Fruit fly (Drosophila melanogaster) Kc167 (cell line): ENCODE data around the gene GstT4.

Source experiments
- Myc ChIP-seq: fragments of >200 bp; optimal IDR thresholded peaks from 2 replicates; lab custom pipeline; 2017; ENCODE audit warnings: missing external identifiers
- Sin3A ChIP-seq: fragments of >200 bp; optimal IDR thresholded peaks from 2 replicates; lab custom pipeline; 2018; ENCODE audit warnings: missing external identifiers
- h ChIP-seq: fragments of >200 bp; optimal IDR thresholded peaks from 3 replicates; lab custom pipeline; 2018; ENCODE audit warnings: missing external identifiers
- psq ChIP-seq: fragments of >200 bp; optimal IDR thresholded peaks from 2 replicates; lab custom pipeline; 2017; ENCODE audit warnings: missing external identifiers
- ttk ChIP-seq: sonication (Bioruptor generic); optimal IDR thresholded peaks from 2 replicates; lab custom pipeline; 2017; ENCODE audit warnings: missing external identifiers

- TF ChIP-seq h (lab: Kevin White, UChicago) (no peak), Sin3A (lab: Kevin White, UChicago) (no peak), psq (lab: Kevin White, UChicago) (no peak), Myc (no peak), ttk (lab: Kevin White, UChicago) (no peak)
These were observed 6.3 kb downstream of the GstT4 start for dm6 chrX:13410887-13411286.
